Worm (Caenorhabditis elegans) whole organism, L3 larva: ENCODE results near the gene C35B8.3.

Source experiments
- ama-1 ChIP-seq: fragments of 150-350 bp; optimal IDR thresholded peaks from 2 replicates; lab custom pipeline; 2018
- fkh-10 ChIP-seq: sonication (generic microtip); optimal IDR thresholded peaks from 2 replicates; lab custom pipeline; 2017; ENCODE audit warnings: missing biosample characterization, missing genetic modification reagents, missing genetic modification characterization

DNA sequence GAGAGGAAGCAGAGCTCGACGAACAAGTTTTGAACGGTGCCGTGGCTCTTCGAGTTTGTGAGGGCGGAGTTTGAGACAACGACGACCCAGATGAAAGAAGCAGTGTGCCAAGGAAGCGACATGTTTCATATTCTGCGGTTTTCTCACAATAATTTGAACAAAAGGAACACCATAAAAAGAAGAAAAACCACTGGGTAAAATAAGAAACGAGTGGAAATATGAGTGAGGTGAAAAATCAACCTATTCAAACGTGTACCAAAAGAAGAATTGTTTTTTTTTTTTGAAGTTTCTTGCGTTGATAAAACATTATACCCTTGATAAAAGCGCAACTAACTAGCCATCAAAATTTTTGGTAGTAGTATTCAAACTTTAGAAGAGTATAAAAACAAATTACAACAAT is 28.4 kb downstream of the C35B8.3 start, which contains the start of gene lgc-4:
- TF ChIP-seq fkh-10 (GFP tag; lab: Kevin White, UChicago): no peak
- no peak for TF ChIP-seq ama-1
